Worm (Caenorhabditis elegans): ENCODE data around the gene ttll-12.

Gene ttll-12

DNA sequence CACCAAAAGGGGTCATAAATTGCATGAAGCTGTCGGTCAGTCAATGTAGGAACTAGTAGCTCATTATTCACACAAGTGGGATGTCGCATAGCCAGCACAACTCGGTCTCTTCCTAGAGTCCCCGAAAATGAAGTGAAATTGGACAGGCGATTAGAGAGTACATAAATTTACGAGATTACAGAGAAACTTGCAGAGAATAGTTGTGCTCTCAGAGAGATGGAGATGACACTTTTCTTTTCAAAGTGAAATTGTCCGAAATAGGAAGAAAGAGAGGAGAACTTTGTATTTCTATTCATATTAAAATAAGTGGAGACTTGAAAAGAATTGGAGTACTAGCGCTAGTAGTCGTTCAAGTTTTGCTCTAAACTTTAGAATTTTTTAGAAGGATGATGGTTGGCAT is 33.2 kb upstream of the ttll-12 start:
- no peak for TF ChIP-seq php-3 (GFP tag; IDR thresholded peaks at IDR 0.05)
- peak in 1 of 2 experiments; percentile 67 for TF ChIP-seq unc-62 (GFP tag; optimal IDR thresholded peaks at IDR 0.05 in 1 of 2)
- TF ChIP-seq unc-62 (tag; optimal IDR thresholded peaks at IDR 0.05): no peak
- peak; percentile 23 for TF ChIP-seq aha-1 (tag)
- TF ChIP-seq ctbp-1 (GFP tag; IDR thresholded peaks at IDR 0.05): 0 out of 2 replicates have a peak, but pooled peaks have one; percentile 17

DNA sequence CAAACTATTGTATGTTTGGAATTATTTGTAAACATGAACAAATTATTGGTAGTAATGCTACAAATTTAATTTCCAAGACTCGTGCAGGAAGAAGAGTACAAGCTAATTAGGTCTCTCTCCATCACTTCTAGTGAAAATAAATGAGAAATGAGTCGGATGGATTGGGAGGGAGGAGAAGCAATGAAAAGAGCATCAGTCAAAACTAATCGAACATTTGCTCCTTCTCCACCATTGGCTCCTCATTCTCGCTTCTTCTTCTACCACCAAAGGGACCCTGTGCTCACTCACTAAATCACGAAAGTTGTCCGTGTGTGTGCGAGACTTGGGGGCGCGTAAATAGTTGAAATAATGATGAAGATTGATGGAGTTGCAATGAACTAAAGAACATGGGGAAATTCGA is 32.0 kb upstream of the ttll-12 start:
- TF ChIP-seq ceh-20 (GFP tag; IDR thresholded peaks at IDR 0.05) (peak; percentile 61; the same call in 1 of the 2 replicates), hlh-11 (tag; optimal IDR thresholded peaks at IDR 0.05) (peak; percentile 14), F10B5.3 (tag; optimal IDR thresholded peaks at IDR 0.05) (no peak), aha-1 (tag) (peak; percentile 67), nhr-11 (tag; optimal IDR thresholded peaks at IDR 0.05) (peak; percentile 54), zip-2 (tag; optimal IDR thresholded peaks at IDR 0.05) (no peak), lsy-2 (tag; optimal IDR thresholded peaks at IDR 0.05) (peak in 1 of 2 experiments; percentile 19), unc-62 (GFP tag; optimal IDR thresholded peaks at IDR 0.05 in 1 of 2) (peak in 1 of 2 experiments; percentile 93), unc-62 (tag; optimal IDR thresholded peaks at IDR 0.05) (no peak), ZK337.2 (GFP tag; IDR thresholded peaks at IDR 0.05) (no peak), daf-16 (GFP tag; optimal IDR thresholded peaks at IDR 0.05) (peak in 1 of 2 experiments; percentile 49), daf-16 (tag; optimal IDR thresholded peaks at IDR 0.05) (no peak)

DNA sequence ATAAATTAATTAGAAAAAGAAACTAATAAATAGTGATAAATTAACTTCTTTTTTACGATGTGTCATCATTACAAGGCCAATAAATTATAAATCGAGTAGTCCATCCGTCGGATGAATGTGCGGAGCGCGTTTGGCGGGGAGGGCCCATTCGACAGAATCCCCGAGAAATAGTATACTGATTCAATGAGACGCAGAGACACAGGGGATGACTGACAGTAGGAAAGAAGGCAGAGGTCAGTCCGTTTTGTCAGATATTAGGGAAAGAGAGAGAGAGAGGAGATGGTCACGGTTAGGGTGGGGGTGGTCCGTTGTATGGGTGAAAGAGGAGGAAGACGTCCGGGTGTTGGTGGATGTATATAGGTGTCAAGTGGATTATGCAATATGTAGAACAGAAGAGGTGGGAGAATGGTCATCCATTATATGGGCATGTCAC is 30.2 kb upstream of the ttll-12 start:
- no peak for TF ChIP-seq mxl-3 (GFP tag; optimal IDR thresholded peaks at IDR 0.05)
- no peak for TF ChIP-seq dpl-1 (GFP tag; optimal IDR thresholded peaks at IDR 0.05)
- peak in 1 of 2 experiments; percentile 79 for TF ChIP-seq unc-62 (GFP tag; optimal IDR thresholded peaks at IDR 0.05 in 1 of 2)
- no peak for TF ChIP-seq unc-62 (tag; optimal IDR thresholded peaks at IDR 0.05)
- TF ChIP-seq nhr-42 (GFP tag; IDR thresholded peaks at IDR 0.05): no peak
- TF ChIP-seq jun-1 (tag; optimal IDR thresholded peaks at IDR 0.05): no peak
- TF ChIP-seq nhr-6 (tag; optimal IDR thresholded peaks at IDR 0.05): no peak

DNA sequence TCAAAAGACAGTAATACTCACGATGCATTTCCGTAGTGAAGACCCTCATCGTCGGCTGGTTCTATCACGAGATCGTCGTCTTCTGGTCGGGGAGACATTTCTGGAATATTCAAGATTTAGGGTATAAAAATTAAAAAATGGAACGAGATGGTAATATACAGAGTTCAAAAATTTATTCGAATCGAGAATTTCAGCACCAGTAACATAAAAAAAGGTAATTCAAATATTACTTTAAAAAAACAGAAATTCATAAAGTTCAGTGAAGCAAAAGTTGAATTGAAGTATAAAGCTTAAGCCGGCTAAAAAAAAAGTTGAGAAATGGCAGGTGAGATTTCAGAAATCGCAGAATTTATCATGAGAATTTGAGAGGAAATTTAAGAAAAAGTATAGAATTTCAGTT is 28.6 kb upstream of the ttll-12 start, which contains the start of gene cam-1:
TSS of gene cam-1 (minus strand) at position 101 of the 400 bp plus-strand sequence.
- no peak for TF ChIP-seq nhr-42 (GFP tag; IDR thresholded peaks at IDR 0.05)
- peak; percentile 71 for TF ChIP-seq aha-1 (tag)

DNA sequence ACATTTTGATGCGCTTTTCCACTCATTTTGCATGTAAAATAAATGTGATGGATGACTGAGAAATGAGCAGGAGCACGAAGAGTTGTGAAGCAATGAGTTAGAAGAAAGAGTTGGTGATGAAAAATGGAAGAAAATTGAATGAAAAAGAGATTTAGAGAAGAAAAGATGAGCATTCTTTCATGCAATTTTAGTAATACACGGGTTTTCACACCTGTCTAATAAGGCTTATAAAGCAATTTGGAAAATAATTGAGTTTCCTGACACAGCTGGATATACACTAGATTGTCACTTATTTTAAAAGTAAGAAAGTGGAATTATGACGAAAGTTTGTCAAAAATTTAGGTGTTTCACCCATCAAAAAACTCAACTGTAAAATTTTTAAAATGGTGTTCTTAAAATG is 28.0 kb upstream of the ttll-12 start:
- TF ChIP-seq zfp-2 (tag; optimal IDR thresholded peaks at IDR 0.05) (no peak), snpc-1.2 (GFP tag; IDR thresholded peaks at IDR 0.05) (no peak), pqm-1 (tag; optimal IDR thresholded peaks at IDR 0.05) (no peak), nhr-102 (tag; optimal IDR thresholded peaks at IDR 0.05) (no peak), lin-1 (GFP tag; IDR thresholded peaks at IDR 0.05) (no peak), mxl-3 (GFP tag; optimal IDR thresholded peaks at IDR 0.05) (no peak), nhr-41 (GFP tag; IDR thresholded peaks at IDR 0.05) (no peak), daf-16 (GFP tag; optimal IDR thresholded peaks at IDR 0.05) (no peak), daf-16 (tag; optimal IDR thresholded peaks at IDR 0.05) (no peak), lin-15B (tag; optimal IDR thresholded peaks at IDR 0.05) (no peak), lin-29 (GFP tag; IDR thresholded peaks at IDR 0.05) (no peak), F26F4.8 (GFP tag; conservative IDR thresholded peaks at IDR 0.05) (no peak), mdl-1 (tag; optimal IDR thresholded peaks at IDR 0.05) (no peak), pha-4 (GFP tag; IDR thresholded peaks at IDR 0.05) (no peak), pha-4 (tag; optimal IDR thresholded peaks at IDR 0.05) (no peak), nhr-111 (GFP tag; optimal IDR thresholded peaks at IDR 0.05) (no peak), mxl-2 (GFP tag; conservative IDR thresholded peaks at IDR 0.05) (no peak), Y105C5A.15 (GFP tag; IDR thresholded peaks at IDR 0.05) (no peak), zag-1 (tag; optimal IDR thresholded peaks at IDR 0.05) (no peak), nhr-28 (tag; optimal IDR thresholded peaks at IDR 0.05) (no peak)

All from whole organism, L4 larva.